Fruit fly (Drosophila melanogaster) whole organism, larva: ENCODE data around the gene trus.
"Not testable (repeated sequence)": the region's sequence is repeated elsewhere in the genome, so short reads cannot be mapped to it uniquely, and the experiment has no call there.

ENCODE experiments used
- noc ChIP-seq: fragments of 200-800 bp; sonication (Bioruptor generic); optimal IDR thresholded peaks from 3 replicates; lab custom pipeline; 2019; ENCODE audit warnings: missing biosample characterization, mild to moderate bottlenecking, missing genetic modification characterization, moderate library complexity

The trus gene

DNA sequence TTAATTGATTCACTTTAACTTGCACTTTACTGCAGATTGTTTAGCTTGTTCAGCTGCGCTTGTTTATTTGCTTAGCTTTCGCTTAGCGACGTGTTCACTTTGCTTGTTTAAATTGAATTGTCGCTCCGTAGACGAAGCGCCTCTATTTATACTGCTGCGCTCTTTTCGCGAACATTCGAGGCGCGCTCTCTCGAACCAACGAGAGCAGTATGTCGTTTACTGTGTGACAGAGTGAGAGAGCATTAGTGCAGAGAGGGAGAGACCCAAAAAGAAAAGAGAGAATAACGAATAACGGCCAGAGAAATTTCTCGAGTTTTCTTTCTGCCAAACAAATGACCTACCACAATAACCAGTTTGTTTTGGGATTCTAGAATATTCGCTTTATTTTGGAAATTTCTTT, 11.3 kb downstream of the trus start, which contains the start of gene Hsp70Ba:
Gene Hsp70Ba, minus strand, starts transcription at position 102 of the 400 bp plus-strand sequence.
- TF ChIP-seq noc (tag; lab: Kevin White, UChicago): not testable (repeated sequence)

DNA sequence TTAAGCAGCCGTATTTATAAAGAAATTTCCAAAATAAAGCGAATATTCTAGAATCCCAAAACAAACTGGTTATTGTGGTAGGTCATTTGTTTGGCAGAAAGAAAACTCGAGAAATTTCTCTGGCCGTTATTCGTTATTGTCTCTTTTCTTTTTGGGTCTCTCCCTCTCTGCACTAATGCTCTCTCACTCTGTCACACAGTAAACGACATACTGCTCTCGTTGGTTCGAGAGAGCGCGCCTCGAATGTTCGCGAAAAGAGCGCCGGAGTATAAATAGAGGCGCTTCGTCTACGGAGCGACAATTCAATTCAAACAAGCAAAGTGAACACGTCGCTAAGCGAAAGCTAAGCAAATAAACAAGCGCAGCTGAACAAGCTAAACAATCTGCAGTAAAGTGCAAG, 45.8 kb downstream of the trus start, which contains the start of gene Hsp70Bbb:
Gene Hsp70Bbb, plus strand, starts transcription at position 301 of the 400 bp plus-strand sequence.
- TF ChIP-seq noc (tag; lab: Kevin White, UChicago): not testable (repeated sequence)

dm6 chr3R:12505493-12505892, 49.1 kb downstream of the trus start, which contains the start of gene Hsp70Bb:
Gene Hsp70Bb, plus strand, starts transcription at chr3R:12505793.
- TF ChIP-seq noc (tag; lab: Kevin White, UChicago): not testable (repeated sequence)
